Worm (Caenorhabditis elegans): ENCODE data around the gene sra-11.
"Not testable (repeated sequence)": the region's sequence is repeated elsewhere in the genome, so short reads cannot be mapped to it uniquely, and the experiment has no call there.

ce11 chrII:10941918-10942317 lies 31.8 kb upstream of the sra-11 start, which contains the start of gene R03D7.15:
- not testable (repeated sequence) for TF ChIP-seq ama-1 (optimal IDR thresholded peaks at IDR 0.05); hnd-1 (tag; optimal IDR thresholded peaks at IDR 0.05); ets-7 (tag; optimal IDR thresholded peaks at IDR 0.05); tra-4 (tag; optimal IDR thresholded peaks at IDR 0.05); F13C5.2 (tag; optimal IDR thresholded peaks at IDR 0.05); pes-1 (GFP tag; IDR thresholded peaks at IDR 0.05); B0310.2 (tag; optimal IDR thresholded peaks at IDR 0.05); ceh-36 (tag; optimal IDR thresholded peaks at IDR 0.05); sea-1 (GFP tag; conservative IDR thresholded peaks at IDR 0.05); scrt-1 (GFP tag; IDR thresholded peaks at IDR 0.05)

Measured in whole organism, early embryonic.